Worm (Caenorhabditis elegans) whole organism, late embryonic: ENCODE results near the gene srd-50.

Experiments used
- C08G9.2 ChIP-seq: sonication (generic microtip); optimal IDR thresholded peaks from 2 replicates; lab custom pipeline; 2016; ENCODE audit warnings: mild to moderate bottlenecking, missing genetic modification characterization, moderate library complexity, missing compliant biosample characterization
- C38D4.7 ChIP-seq: fragments of 200-800 bp; sonication (Bioruptor generic); optimal IDR thresholded peaks from 2 replicates; lab custom pipeline; 2018; ENCODE audit warnings: mild to moderate bottlenecking, missing genetic modification characterization, moderate library complexity, missing compliant biosample characterization
- F13H6.1 ChIP-seq: sonication (generic microtip); optimal IDR thresholded peaks from 2 replicates; lab custom pipeline; 2016; ENCODE audit warnings: missing genetic modification characterization, missing compliant biosample characterization
- K09A11.1 ChIP-seq: sonication (generic microtip); optimal IDR thresholded peaks from 2 replicates; lab custom pipeline; 2017; ENCODE audit warnings: antibody characterized with exemption, mild to moderate bottlenecking, missing genetic modification characterization, missing compliant biosample characterization; ENCODE audit not compliant: insufficient read depth
- T23F11.4 ChIP-seq: fragments of 200-800 bp; sonication (Bioruptor generic); optimal IDR thresholded peaks from 2 replicates; lab custom pipeline; 2018; ENCODE audit warnings: mild to moderate bottlenecking, missing genetic modification characterization, missing compliant biosample characterization
- ahr-1 ChIP-seq: sonication (generic microtip); optimal IDR thresholded peaks from 2 replicates; lab custom pipeline; 2016; ENCODE audit warnings: missing genetic modification characterization, missing compliant biosample characterization
- ceh-14 ChIP-seq: sonication (generic microtip); optimal IDR thresholded peaks from 2 replicates; lab custom pipeline; 2016; ENCODE audit warnings: missing genotype, missing genetic modification characterization, missing compliant biosample characterization
- ceh-18 ChIP-seq: sonication (generic microtip); optimal IDR thresholded peaks from 2 replicates; lab custom pipeline; 2016; ENCODE audit warnings: missing genetic modification characterization, missing compliant biosample characterization
- ceh-19 ChIP-seq: fragments of 200-800 bp; sonication (Bioruptor generic); optimal IDR thresholded peaks from 2 replicates; lab custom pipeline; 2018; ENCODE audit warnings: mild to moderate bottlenecking, missing genetic modification characterization, missing compliant biosample characterization
- ceh-2 ChIP-seq: sonication (generic microtip); optimal IDR thresholded peaks from 2 replicates; lab custom pipeline; 2016; ENCODE audit warnings: missing genotype, missing genetic modification characterization, missing compliant biosample characterization
- ceh-30 ChIP-seq: fragments of 150-350 bp; optimal IDR thresholded peaks from 2 replicates; lab custom pipeline; 2014; ENCODE audit warnings: missing biosample characterization, missing genetic modification characterization
- ceh-31 ChIP-seq: sonication (generic microtip); optimal IDR thresholded peaks from 2 replicates; lab custom pipeline; 2016; ENCODE audit warnings: missing genetic modification characterization, missing compliant biosample characterization
- ceh-6 ChIP-seq: fragments of 200-800 bp; sonication (Bioruptor generic); optimal IDR thresholded peaks from 2 replicates; lab custom pipeline; 2018; ENCODE audit warnings: mild to moderate bottlenecking, missing genetic modification characterization, missing compliant biosample characterization
- ceh-9 ChIP-seq: sonication (generic microtip); optimal IDR thresholded peaks from 2 replicates; lab custom pipeline; 2016; ENCODE audit warnings: mild to moderate bottlenecking, missing genetic modification characterization, inconsistent platforms, missing compliant biosample characterization
- che-1 ChIP-seq: sonication (generic microtip); optimal IDR thresholded peaks from 2 replicates; lab custom pipeline; 2016; ENCODE audit warnings: mild to moderate bottlenecking, missing genetic modification characterization, missing compliant biosample characterization
- dmd-4 ChIP-seq: sonication (generic microtip); optimal IDR thresholded peaks from 2 replicates; lab custom pipeline; 2016; ENCODE audit warnings: borderline replicate concordance, missing genetic modification characterization, missing compliant biosample characterization
- fkh-10 ChIP-seq: fragments of 150-350 bp; optimal IDR thresholded peaks from 2 replicates; lab custom pipeline; 2014; ENCODE audit warnings: missing biosample characterization, missing genetic modification reagents, missing genetic modification characterization
- fkh-6 ChIP-seq: sonication (generic microtip); optimal IDR thresholded peaks from 2 replicates; lab custom pipeline; 2016; ENCODE audit warnings: missing genetic modification characterization, missing compliant biosample characterization
- gmeb-2 ChIP-seq: sonication (generic microtip); optimal IDR thresholded peaks from 2 replicates; lab custom pipeline; 2016; ENCODE audit warnings: missing genetic modification characterization, inconsistent platforms, missing compliant biosample characterization
- hlh-13 ChIP-seq: fragments of 200-800 bp; sonication (Bioruptor generic); optimal IDR thresholded peaks from 2 replicates; lab custom pipeline; 2018; ENCODE audit warnings: mild to moderate bottlenecking, missing genetic modification characterization, missing compliant biosample characterization
- hlh-15 ChIP-seq: sonication (generic microtip); optimal IDR thresholded peaks from 2 replicates; lab custom pipeline; 2016; ENCODE audit warnings: missing genetic modification characterization, missing compliant biosample characterization
- hlh-30 ChIP-seq: sonication (generic microtip); optimal IDR thresholded peaks from 2 replicates; lab custom pipeline; 2017; ENCODE audit warnings: antibody characterized with exemption, missing genetic modification characterization, missing compliant biosample characterization; ENCODE audit not compliant: insufficient read depth
- madf-2 ChIP-seq: sonication (generic microtip); optimal IDR thresholded peaks from 2 replicates; lab custom pipeline; 2017; ENCODE audit warnings: missing genetic modification characterization, missing compliant biosample characterization
- nfya-1 ChIP-seq: sonication (generic microtip); optimal IDR thresholded peaks from 2 replicates; lab custom pipeline; 2017; ENCODE audit warnings: missing genetic modification characterization, mild to moderate bottlenecking, missing compliant biosample characterization, antibody characterized with exemption, moderate library complexity
- nhr-232 ChIP-seq: sonication (generic microtip); optimal IDR thresholded peaks from 2 replicates; lab custom pipeline; 2016; ENCODE audit warnings: missing genetic modification characterization, missing compliant biosample characterization
- npax-4 ChIP-seq: sonication (generic microtip); optimal IDR thresholded peaks from 2 replicates; lab custom pipeline; 2016; ENCODE audit warnings: missing genetic modification characterization, missing compliant biosample characterization
- pag-3 ChIP-seq: sonication (generic microtip); optimal IDR thresholded peaks from 2 replicates; lab custom pipeline; 2016; ENCODE audit warnings: missing compliant biosample characterization, missing genetic modification characterization, borderline replicate concordance
- pha-2 ChIP-seq: sonication (generic microtip); optimal IDR thresholded peaks from 2 replicates; lab custom pipeline; 2017; ENCODE audit warnings: mild to moderate bottlenecking, missing genetic modification characterization, missing compliant biosample characterization
- pha-4 ChIP-seq: fragments of 150-350 bp; optimal IDR thresholded peaks from 2 replicates; lab custom pipeline; 2018; ENCODE audit warnings: missing biosample characterization, missing genetic modification reagents, missing genetic modification characterization
- sdc-2 ChIP-seq: sonication (generic microtip); optimal IDR thresholded peaks from 2 replicates; lab custom pipeline; 2016; ENCODE audit warnings: missing genotype, missing genetic modification characterization, missing compliant biosample characterization
- sox-4 ChIP-seq: sonication (generic microtip); optimal IDR thresholded peaks from 2 replicates; lab custom pipeline; 2017; ENCODE audit warnings: mild to moderate bottlenecking, missing genetic modification characterization, inconsistent platforms, missing compliant biosample characterization
- tbx-7 ChIP-seq: sonication (generic microtip); optimal IDR thresholded peaks from 2 replicates; lab custom pipeline; 2016; ENCODE audit warnings: missing genotype, missing genetic modification characterization, missing compliant biosample characterization
- ttx-3 ChIP-seq: sonication (generic microtip); optimal IDR thresholded peaks from 2 replicates; lab custom pipeline; 2016; ENCODE audit warnings: missing genetic modification reagents, missing genetic modification characterization, missing compliant biosample characterization
- unc-42 ChIP-seq: sonication (generic microtip); optimal IDR thresholded peaks from 2 replicates; lab custom pipeline; 2016; ENCODE audit warnings: missing genotype, missing genetic modification characterization, missing compliant biosample characterization
- unc-55 ChIP-seq: sonication (generic microtip); optimal IDR thresholded peaks from 2 replicates; lab custom pipeline; 2017; ENCODE audit warnings: missing biosample characterization, missing genetic modification reagents, missing genetic modification characterization
- unc-86 ChIP-seq: sonication (generic microtip); optimal IDR thresholded peaks from 2 replicates; lab custom pipeline; 2016; ENCODE audit warnings: missing genetic modification characterization, missing compliant biosample characterization
- ztf-16 ChIP-seq: sonication (generic microtip); optimal IDR thresholded peaks from 2 replicates; lab custom pipeline; 2017; ENCODE audit warnings: missing genetic modification characterization, missing compliant biosample characterization

Gene srd-50

DNA sequence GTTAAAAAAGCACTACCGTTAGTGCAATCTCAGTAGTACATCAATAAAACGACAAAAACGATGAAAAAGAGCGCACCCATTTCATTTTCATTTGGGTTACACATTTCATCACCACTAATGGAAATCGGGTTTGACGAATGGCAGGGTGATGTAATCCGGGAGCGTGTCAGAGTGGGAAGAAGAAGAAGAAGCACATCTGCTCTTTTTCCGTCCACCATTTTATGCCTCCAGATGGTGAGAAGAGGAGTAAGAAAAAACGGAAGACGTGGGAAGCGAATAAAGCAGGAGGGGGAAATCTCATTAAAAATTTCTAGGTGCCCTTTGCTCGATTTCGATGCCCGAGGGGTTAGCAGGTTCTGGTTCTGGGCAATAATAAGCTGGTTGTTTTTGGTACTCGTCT lies 24.4 kb upstream of the srd-50 start:
- TF ChIP-seq ceh-31 (tag; lab: Kevin White, UChicago) (peak; percentile 8), fkh-6 (no peak), dmd-4 (tag; lab: Kevin White, UChicago) (no peak), unc-42 (tag; lab: Kevin White, UChicago) (peak; percentile 42)

- no peak for TF ChIP-seq pha-4 (tag; lab: Kevin White, UChicago)
- TF ChIP-seq unc-42 (tag; lab: Kevin White, UChicago) = peak; percentile 5
- TF ChIP-seq nhr-232 = no peak
Observed at ce11 chrX:13505201-13505600, 23.6 kb upstream of the srd-50 start.

DNA sequence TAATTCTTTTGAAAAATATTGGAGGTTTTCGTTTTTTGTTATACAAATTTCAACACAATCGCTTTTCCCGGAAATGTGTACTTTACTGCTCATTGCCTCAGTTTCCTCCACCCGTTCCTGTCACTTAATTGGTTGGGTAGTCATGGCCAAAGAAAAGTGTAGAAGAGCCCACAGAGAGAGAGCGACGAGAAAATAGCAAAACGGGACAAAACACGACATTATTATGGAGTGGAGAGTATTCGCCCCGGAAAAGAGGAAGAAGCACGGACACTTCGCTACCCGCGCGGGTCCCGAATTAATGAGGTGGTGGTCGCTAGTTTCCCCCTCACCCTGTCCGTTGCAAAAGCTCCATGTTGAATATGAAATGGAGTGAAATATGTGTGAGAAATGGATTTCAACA lies 22.2 kb upstream of the srd-50 start:
- TF ChIP-seq ztf-16 (tag; lab: Kevin White, UChicago) (no peak), hlh-15 (tag; lab: Kevin White, UChicago) (no peak), hlh-13 (no peak), nfya-1 (tag; lab: Kevin White, UChicago) (peak; percentile 19), T23F11.4 (GFP tag; lab: Kevin White, UChicago) (no peak), ceh-2 (tag; lab: Kevin White, UChicago) (no peak), fkh-6 (no peak), C08G9.2 (tag; lab: Kevin White, UChicago) (no peak), ceh-9 (tag; lab: Kevin White, UChicago) (no peak), pha-2 (no peak), sdc-2 (peak; percentile 51), pag-3 (no peak), ceh-19 (GFP tag; lab: Kevin White, UChicago) (peak; percentile 2), tbx-7 (tag; lab: Kevin White, UChicago) (no peak), unc-42 (tag; lab: Kevin White, UChicago) (peak; percentile 34), dmd-4 (tag; lab: Kevin White, UChicago) (peak; percentile 25), ceh-6 (no peak), ceh-31 (tag; lab: Kevin White, UChicago) (peak; percentile 43), ceh-18 (tag; lab: Kevin White, UChicago) (no peak), unc-86 (no peak), ahr-1 (tag; lab: Kevin White, UChicago) (no peak), ceh-30 (no peak), ceh-14 (tag; lab: Kevin White, UChicago) (peak; percentile 1)

- peak; percentile 26 for TF ChIP-seq sdc-2
- peak; percentile 27 for TF ChIP-seq nfya-1 (tag; lab: Kevin White, UChicago)
- TF ChIP-seq pha-4 (tag; lab: Kevin White, UChicago) = no peak
- TF ChIP-seq unc-42 (tag; lab: Kevin White, UChicago) = peak; percentile 65
- TF ChIP-seq C38D4.7 (GFP tag; lab: Kevin White, UChicago) = no peak
- peak; percentile 79 for TF ChIP-seq ceh-31 (tag; lab: Kevin White, UChicago)
Observed at ce11 chrX:13502282-13502681, 20.7 kb upstream of the srd-50 start.

- TF ChIP-seq F13H6.1 (tag; lab: Kevin White, UChicago) (no peak), ttx-3 (tag; lab: Kevin White, UChicago) (no peak), tbx-7 (tag; lab: Kevin White, UChicago) (no peak), unc-55 (GFP tag; lab: Kevin White, UChicago) (no peak), sdc-2 (no peak), T23F11.4 (GFP tag; lab: Kevin White, UChicago) (no peak), nhr-232 (no peak), hlh-30 (tag; lab: Kevin White, UChicago) (no peak), unc-42 (tag; lab: Kevin White, UChicago) (no peak), pha-2 (no peak), che-1 (tag; lab: Kevin White, UChicago) (no peak), madf-2 (tag; lab: Kevin White, UChicago) (no peak), sox-4 (tag; lab: Kevin White, UChicago) (no peak), gmeb-2 (tag; lab: Kevin White, UChicago) (no peak), ceh-9 (tag; lab: Kevin White, UChicago) (no peak), K09A11.1 (tag; lab: Kevin White, UChicago) (no peak), fkh-10 (GFP tag; lab: Kevin White, UChicago) (no peak), npax-4 (tag; lab: Kevin White, UChicago) (no peak)
Observed at ce11 chrX:13500568-13500967, 19.0 kb upstream of the srd-50 start, which contains the start of gene sad-1. sad-1 (minus strand) TSS chrX:13500668.
